Fruit fly (Drosophila melanogaster): ENCODE measurements around the gene CG12729.

The CG12729 gene

DNA sequence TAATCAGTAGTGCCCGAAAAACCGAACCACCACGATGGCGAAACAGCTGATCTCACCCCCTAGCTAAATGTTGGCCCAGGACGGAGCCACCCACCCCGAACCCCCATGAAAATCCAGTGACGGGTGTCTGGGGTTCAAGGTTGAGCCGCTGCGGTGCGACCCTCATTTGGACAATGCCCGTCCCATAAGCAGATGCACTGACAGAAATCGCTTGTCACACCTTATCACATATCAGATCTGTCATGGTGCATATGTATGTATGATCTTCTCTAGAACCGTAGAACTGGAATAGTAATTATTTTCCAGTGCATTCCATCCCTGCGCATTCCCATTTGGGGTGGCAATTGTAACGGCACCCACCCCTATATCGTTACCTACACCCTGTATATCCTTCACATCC lies 43.9 kb downstream of the CG12729 start (continued):
- TF ChIP-seq sens (GFP tag) (peak; percentile 91), CG14710 (tag; optimal IDR thresholded peaks at IDR 0.05) (peak; percentile 34), Ptx1 (GFP tag; IDR thresholded peaks at IDR 0.05) (0 out of 2 replicates have a peak, but pooled peaks have one; percentile 15), seq (GFP tag; IDR thresholded peaks at IDR 0.05) (peak; percentile 70), HLHmδ (GFP tag; optimal IDR thresholded peaks at IDR 0.05) (peak; percentile 27), gem (tag; optimal IDR thresholded peaks at IDR 0.05) (peak; percentile 47), zfh1 (GFP tag; IDR thresholded peaks at IDR 0.05) (peak; percentile 63; the same call in 1 of the 3 replicates), gsb-n (tag; optimal IDR thresholded peaks at IDR 0.05) (peak; percentile 49), Side (GFP tag; optimal IDR thresholded peaks at IDR 0.05) (peak; percentile 41), ken (GFP tag; IDR thresholded peaks at IDR 0.05) (0 out of 3 replicates have a peak, but pooled peaks have one; percentile 48), mam (GFP tag; optimal IDR thresholded peaks at IDR 0.05) (peak; percentile 34), Stat92E (GFP tag; optimal IDR thresholded peaks at IDR 0.05) (no peak), ind (GFP tag; optimal IDR thresholded peaks at IDR 0.05) (peak; percentile 7), CG12104 (GFP tag; optimal IDR thresholded peaks at IDR 0.05) (no peak), tin (GFP tag; optimal IDR thresholded peaks at IDR 0.05) (peak; percentile 43), Rfx (GFP tag; IDR thresholded peaks at IDR 0.05) (0 out of 2 replicates have a peak, but pooled peaks have one; percentile 22), dysf (GFP tag; IDR thresholded peaks at IDR 0.05) (peak; percentile 32; the same call in 2 of the 3 replicates), CG11247 (GFP tag; IDR thresholded peaks at IDR 0.05) (no peak), gsb (GFP tag; IDR thresholded peaks at IDR 0.05) (no peak), pnt (GFP tag; optimal IDR thresholded peaks at IDR 0.05) (peak; percentile 43), CG18599 (GFP tag; optimal IDR thresholded peaks at IDR 0.05) (peak; percentile 46), CG15696 (tag; optimal IDR thresholded peaks at IDR 0.05) (peak; percentile 19), NFAT (GFP tag; IDR thresholded peaks at IDR 0.05) (no peak), CG4730 (GFP tag; IDR thresholded peaks at IDR 0.05) (0 out of 2 replicates have a peak, but pooled peaks have one; percentile 21), CG1603 (tag; optimal IDR thresholded peaks at IDR 0.05) (peak; percentile 63), Xbp1 (GFP tag; optimal IDR thresholded peaks at IDR 0.05) (peak; percentile 20), CG9817 (tag; optimal IDR thresholded peaks at IDR 0.05) (peak; percentile 2), CG13424 (tag; optimal IDR thresholded peaks at IDR 0.05) (peak; percentile 36), oc (tag; optimal IDR thresholded peaks at IDR 0.05) (peak; percentile 52), nmo (GFP tag; optimal IDR thresholded peaks at IDR 0.05) (peak; percentile 10), run (tag; optimal IDR thresholded peaks at IDR 0.05) (peak; percentile 12), slbo (GFP tag; IDR thresholded peaks at IDR 0.05) (peak; percentile 37; the same call in 1 of the 2 replicates), Meics (GFP tag; optimal IDR thresholded peaks at IDR 0.05) (peak; percentile 10), slou (GFP tag; optimal IDR thresholded peaks at IDR 0.05) (no peak), bowl (GFP tag; IDR thresholded peaks at IDR 0.05) (no peak), CG17829 (tag; optimal IDR thresholded peaks at IDR 0.05) (peak; percentile 50), Mrtf (GFP tag; IDR thresholded peaks at IDR 0.05) (0 out of 3 replicates have a peak, but pooled peaks have one; percentile 6), CG12071 (GFP tag; optimal IDR thresholded peaks at IDR 0.05) (peak; percentile 34), pum (GFP tag; optimal IDR thresholded peaks at IDR 0.05) (peak; percentile 52), grau (tag; optimal IDR thresholded peaks at IDR 0.05) (peak; percentile 27), vvl (GFP tag; IDR thresholded peaks at IDR 0.05) (peak; percentile 53; the same call in 1 of the 2 replicates), CG32532 (GFP tag; IDR thresholded peaks at IDR 0.05) (peak; percentile 34; the same call in 1 of the 2 replicates), CG11456 (GFP tag; IDR thresholded peaks at IDR 0.05) (0 out of 3 replicates have a peak, but pooled peaks have one; percentile 52), so (GFP tag; IDR thresholded peaks at IDR 0.05) (peak; percentile 44; the same call in 1 of the 3 replicates), Optix (GFP tag; IDR thresholded peaks at IDR 0.05) (peak; percentile 16; the same call in 1 of the 3 replicates), gcm (GFP tag; optimal IDR thresholded peaks at IDR 0.05) (peak; percentile 78)
